Fruit fly (Drosophila melanogaster): Measurements from ENCODE around the gene CG10477.

The CG10477 gene

dm6 chr3L:5988675-5989074 lies 45.7 kb downstream of the CG10477 start:
- TF ChIP-seq woc (GFP tag; optimal IDR thresholded peaks at IDR 0.05) (no peak), fru (GFP tag; optimal IDR thresholded peaks at IDR 0.05) (peak; percentile 9)

DNA sequence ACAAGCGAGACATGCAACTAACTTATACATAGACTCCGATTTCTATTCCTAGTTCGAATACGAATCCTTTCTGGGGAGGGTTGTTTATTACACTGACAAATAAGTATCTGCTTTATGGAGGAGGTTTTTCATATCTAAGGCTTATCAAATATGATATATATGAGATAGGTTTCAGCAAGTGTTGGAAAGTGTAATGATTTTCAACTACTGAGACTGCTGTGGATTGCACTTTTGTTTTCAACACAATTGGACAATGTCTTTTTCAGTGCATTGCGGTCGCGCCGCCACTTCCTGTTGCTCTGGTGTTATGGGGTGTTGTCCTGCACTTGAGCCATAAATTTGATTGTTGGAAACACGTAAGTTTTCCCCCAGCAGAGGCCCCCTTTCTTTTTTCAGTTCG lies 46.8 kb downstream of the CG10477 start:
- TF ChIP-seq lola (GFP tag; optimal IDR thresholded peaks at IDR 0.05) = no peak
- TF ChIP-seq dsf (GFP tag; optimal IDR thresholded peaks at IDR 0.05; ENCODE audit: borderline replicate concordance) = no peak
- no peak for TF ChIP-seq HLH106 (tag; optimal IDR thresholded peaks at IDR 0.05)
- no peak for TF ChIP-seq Hnf4 (GFP tag; optimal IDR thresholded peaks at IDR 0.05)
- TF ChIP-seq Dfd (GFP tag; optimal IDR thresholded peaks at IDR 0.05) = no peak

DNA sequence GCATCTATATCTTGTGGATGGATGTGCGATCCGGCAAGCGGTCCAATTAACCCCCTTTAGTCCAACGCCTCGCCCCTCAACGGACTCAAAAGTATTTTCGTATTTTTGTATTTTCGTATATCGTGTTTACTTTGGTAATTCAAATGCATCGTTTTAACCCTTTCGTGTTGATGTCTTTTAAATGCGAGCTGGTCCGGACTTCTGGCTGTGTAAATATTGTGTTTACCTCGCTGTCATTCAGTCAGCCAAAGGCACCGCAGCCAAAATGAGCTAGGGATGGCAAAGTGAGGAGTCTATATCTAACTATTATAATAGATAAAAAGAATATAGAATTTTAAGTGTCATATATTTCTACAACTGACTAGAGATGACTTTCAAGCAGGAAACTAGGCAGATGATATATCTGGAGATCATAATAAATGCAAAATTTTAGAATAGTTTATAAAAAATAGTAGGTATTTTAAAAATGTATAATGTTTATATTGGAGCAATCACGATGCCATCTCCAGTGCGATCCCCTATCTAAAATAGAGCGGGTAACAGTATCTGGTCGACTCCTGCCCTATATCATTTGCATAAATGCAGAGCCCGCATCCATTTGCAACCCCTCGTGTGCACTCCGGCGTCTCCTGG lies 50.7 kb downstream of the CG10477 start:
- TF ChIP-seq Hr78 (GFP tag; optimal IDR thresholded peaks at IDR 0.05) = no peak
- TF ChIP-seq usp (GFP tag; optimal IDR thresholded peaks at IDR 0.05) = no peak
- no peak for TF ChIP-seq ey (GFP tag; optimal IDR thresholded peaks at IDR 0.05)
- TF ChIP-seq Dif (GFP tag; optimal IDR thresholded peaks at IDR 0.05; ENCODE audit: partially characterized antibody) = no peak
- TF ChIP-seq HLH106 (tag; optimal IDR thresholded peaks at IDR 0.05) = no peak
- TF ChIP-seq foxo (GFP tag; optimal IDR thresholded peaks at IDR 0.05) = no peak
- no peak for TF ChIP-seq br (GFP tag; optimal IDR thresholded peaks at IDR 0.05)
- no peak for TF ChIP-seq jim (GFP tag; optimal IDR thresholded peaks at IDR 0.05)
- no peak for TF ChIP-seq OdsH (GFP tag; optimal IDR thresholded peaks at IDR 0.05)
- no peak for TF ChIP-seq h (GFP tag; optimal IDR thresholded peaks at IDR 0.05)
- TF ChIP-seq tai (GFP tag; optimal IDR thresholded peaks at IDR 0.05) = no peak
- TF ChIP-seq N (GFP tag; optimal IDR thresholded peaks at IDR 0.05) = no peak
- TF ChIP-seq Dfd (GFP tag; optimal IDR thresholded peaks at IDR 0.05) = no peak
- TF ChIP-seq brk (GFP tag; optimal IDR thresholded peaks at IDR 0.05) = no peak

Measured in whole organism, wandering third instar larva.